Worm (Caenorhabditis elegans): Measurements from ENCODE around the gene C18H7.12.

DNA sequence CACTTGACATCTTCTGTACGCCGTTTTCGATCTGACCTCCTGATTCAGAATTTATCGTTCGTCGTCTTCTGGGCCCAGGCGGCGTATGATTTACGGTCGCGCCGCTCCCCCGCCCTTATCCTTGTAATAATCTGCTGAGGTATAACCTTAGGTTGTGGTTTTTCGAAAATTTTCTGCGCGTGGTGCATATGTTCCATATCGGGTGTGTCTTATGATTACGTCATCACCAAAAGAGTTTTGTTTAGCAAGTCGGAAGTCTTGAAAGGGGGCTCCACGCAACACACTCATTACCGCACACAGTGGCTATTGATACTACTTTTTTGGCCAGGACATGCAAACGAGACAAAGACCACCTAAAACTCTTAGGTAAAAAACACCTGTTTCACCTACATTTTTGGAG is 26.8 kb downstream of the C18H7.12 start:
- no peak for TF ChIP-seq him-1 (tag; optimal IDR thresholded peaks at IDR 0.05)
- TF ChIP-seq dao-5 (tag; optimal IDR thresholded peaks at IDR 0.05): no peak
- TF ChIP-seq W03F9.2 (tag; optimal IDR thresholded peaks at IDR 0.05): no peak
